Fruit fly (Drosophila melanogaster): ENCODE data around the gene CG32266.

The CG32266 gene

dm6 chr3L:3765782-3766520 lies 24.7 kb upstream of the CG32266 start (continued):
- TF ChIP-seq org-1 (GFP tag; optimal IDR thresholded peaks at IDR 0.05) (peak; percentile 56), knrl (GFP tag; IDR thresholded peaks at IDR 0.05; ENCODE audit: partially characterized antibody) (no peak), usp (GFP tag; optimal IDR thresholded peaks at IDR 0.05) (no peak), GATAe (GFP tag; conservative IDR thresholded peaks at IDR 0.05) (no peak), zfh1 (GFP tag; IDR thresholded peaks at IDR 0.05) (peak; percentile 56), ken (GFP tag; IDR thresholded peaks at IDR 0.05) (no peak; the same call in 2 of the 3 replicates), CG7839 (tag; optimal IDR thresholded peaks at IDR 0.05) (peak; percentile 85), Max (GFP tag; optimal IDR thresholded peaks at IDR 0.05) (no peak), lbe (GFP tag; optimal IDR thresholded peaks at IDR 0.05) (no peak), sens (GFP tag) (peak; percentile 80), aop (GFP tag; IDR thresholded peaks at IDR 0.05) (no peak), NC2α (GFP tag; optimal IDR thresholded peaks at IDR 0.05) (no peak), CG2712 (tag; optimal IDR thresholded peaks at IDR 0.05) (peak; percentile 77), Pdp1 (GFP tag; optimal IDR thresholded peaks at IDR 0.05) (peak; percentile 22 to 29), Hmx (GFP tag; optimal IDR thresholded peaks at IDR 0.05) (peak; percentile 38), CG1832 (GFP tag; optimal IDR thresholded peaks at IDR 0.05) (peak; percentile 85), CG6813 (GFP tag; optimal IDR thresholded peaks at IDR 0.05) (peak; percentile 46), B-H2 (GFP tag; optimal IDR thresholded peaks at IDR 0.05) (peak; percentile 58), cato (GFP tag; optimal IDR thresholded peaks at IDR 0.05; ENCODE audit: borderline replicate concordance) (no peak), Hmr (GFP tag; optimal IDR thresholded peaks at IDR 0.05) (peak; percentile 54), lab (GFP tag; optimal IDR thresholded peaks at IDR 0.05) (peak; percentile 75), E2f1 (GFP tag; IDR thresholded peaks at IDR 0.05) (peak; percentile 69), CG8924 (tag; optimal IDR thresholded peaks at IDR 0.05) (peak; percentile 85), Bteb2 (GFP tag; optimal IDR thresholded peaks at IDR 0.05) (peak; percentile 6), zf30C (GFP tag; optimal IDR thresholded peaks at IDR 0.05) (no peak), sob (GFP tag; IDR thresholded peaks at IDR 0.05) (peak; percentile 73), Fer3 (tag; optimal IDR thresholded peaks at IDR 0.05) (peak; percentile 60), ttk (GFP tag; IDR thresholded peaks at IDR 0.05) (peak; percentile 66), CG34224 (GFP tag; IDR thresholded peaks at IDR 0.05; ENCODE audit: partially characterized antibody) (peak; percentile 27; the same call in 1 of the 3 replicates), lola (GFP tag; optimal IDR thresholded peaks at IDR 0.05) (peak in 1 of 3 experiments; percentile 61), cas (GFP tag; IDR thresholded peaks at IDR 0.05) (no peak), MTF-1 (GFP tag; optimal IDR thresholded peaks at IDR 0.05; ENCODE audit: borderline replicate concordance) (peak; percentile 46), dati (GFP tag; IDR thresholded peaks at IDR 0.05) (no peak), sd (tag; optimal IDR thresholded peaks at IDR 0.05) (peak; percentile 56), nom (GFP tag; optimal IDR thresholded peaks at IDR 0.05) (peak; percentile 83), ftz-f1 (GFP tag; optimal IDR thresholded peaks at IDR 0.05) (peak; percentile 7), dysf (GFP tag; IDR thresholded peaks at IDR 0.05) (peak; percentile 78), CG32532 (GFP tag; IDR thresholded peaks at IDR 0.05) (peak; percentile 81), CG33557 (GFP tag; optimal IDR thresholded peaks at IDR 0.05) (no peak), CG14441 (GFP tag; IDR thresholded peaks at IDR 0.05) (peak; percentile 79), CG11093 (GFP tag; IDR thresholded peaks at IDR 0.05) (peak; percentile 22; the same call in 1 of the 3 replicates), CG32772 (GFP tag; IDR thresholded peaks at IDR 0.05) (peak; percentile 76), danr (GFP tag; IDR thresholded peaks at IDR 0.05) (peak; percentile 46), bigmax (GFP tag; optimal IDR thresholded peaks at IDR 0.05) (no peak), ewg (GFP tag; optimal IDR thresholded peaks at IDR 0.05) (peak; percentile 69), slbo (GFP tag; IDR thresholded peaks at IDR 0.05) (peak; percentile 89), kni (GFP tag; optimal IDR thresholded peaks at IDR 0.05) (peak; percentile 49), CG33213 (GFP tag; optimal IDR thresholded peaks at IDR 0.05) (peak; percentile 39), crc (GFP tag; optimal IDR thresholded peaks at IDR 0.05) (peak; percentile 10)

Measured in whole organism, embryonic.